Worm (Caenorhabditis elegans): Measurements from ENCODE around the gene prmt-6.

- TF ChIP-seq dao-5 (tag; optimal IDR thresholded peaks at IDR 0.05) (no peak), W03F9.2 (tag; optimal IDR thresholded peaks at IDR 0.05) (no peak)
Measured at ce11 chrIV:2137478-2137877, 6.7 kb downstream of the prmt-6 start.

Data from whole organism, L4/young adult.